In genomic region chrIII:13059335-13059734, ce11 we compare ENCODE assay signal across 6 worm cellular contexts.
TF ChIP-seq lines count a peak whose summit lies in the region.

No protein-coding gene starts in this region.

TF ChIP-seq in whole organism, L1 larva, 84 proteins besides CTCF, POLR2A, EP300 and RAD21 (continues in another document):
- TF ChIP-seq lsy-2 (tag; optimal IDR thresholded peaks at IDR 0.05; lab: Kevin White, UChicago) (no peak), nhr-71 (tag; optimal IDR thresholded peaks at IDR 0.05; lab: Kevin White, UChicago) (no peak), aly-2 (tag; optimal IDR thresholded peaks at IDR 0.05; lab: Kevin White, UChicago) (no peak), lin-14 (GFP tag; optimal IDR thresholded peaks at IDR 0.05; lab: Kevin White, UChicago) (peak; percentile 58), pag-3 (tag; optimal IDR thresholded peaks at IDR 0.05; lab: Kevin White, UChicago; ENCODE audit: borderline replicate concordance, insufficient read depth) (no peak), blmp-1 (tag; optimal IDR thresholded peaks at IDR 0.05; lab: Kevin White, UChicago) (peak; percentile 21), egl-13 (tag; optimal IDR thresholded peaks at IDR 0.05; lab: Kevin White, UChicago) (no peak), fkh-8 (tag; optimal IDR thresholded peaks at IDR 0.05; lab: Kevin White, UChicago) (no peak), alr-1 (tag; optimal IDR thresholded peaks at IDR 0.05; lab: Kevin White, UChicago; ENCODE audit: borderline replicate concordance) (no peak), lin-35 (GFP tag; optimal IDR thresholded peaks at IDR 0.05; lab: Kevin White, UChicago) (peak in 1 of 2 experiments; percentile 41), ceh-63 (GFP tag; optimal IDR thresholded peaks at IDR 0.05; lab: Kevin White, UChicago) (no peak), elt-2 (tag; optimal IDR thresholded peaks at IDR 0.05; lab: Kevin White, UChicago) (peak; percentile 81), aha-1 (tag; optimal IDR thresholded peaks at IDR 0.05; lab: Kevin White, UChicago) (no peak), jun-1 (tag; optimal IDR thresholded peaks at IDR 0.05; lab: Kevin White, UChicago) (no peak), ets-5 (GFP tag; IDR thresholded peaks at IDR 0.05; lab: Robert Waterston, UW) (no peak)

TF ChIP-seq in whole organism, L2 larva, 48 proteins besides CTCF, POLR2A, EP300 and RAD21:
- no peak for TF ChIP-seq ceh-16 (tag; optimal IDR thresholded peaks at IDR 0.05; lab: Kevin White, UChicago)
- peak; percentile 20 for TF ChIP-seq F13H6.1 (tag; optimal IDR thresholded peaks at IDR 0.05; lab: Kevin White, UChicago)
- peak; percentile 73 for TF ChIP-seq sma-9 (GFP tag; optimal IDR thresholded peaks at IDR 0.05; lab: Kevin White, UChicago)
- TF ChIP-seq sma-9 (tag; optimal IDR thresholded peaks at IDR 0.05; lab: Kevin White, UChicago), result no peak
- TF ChIP-seq nhr-12 (tag; optimal IDR thresholded peaks at IDR 0.05; lab: Kevin White, UChicago), result no peak
- TF ChIP-seq fos-1 (tag; optimal IDR thresholded peaks at IDR 0.05; lab: Kevin White, UChicago), result peak; percentile 99
- peak; percentile 58 for TF ChIP-seq skn-1 (tag; optimal IDR thresholded peaks at IDR 0.05; lab: Kevin White, UChicago)
- peak; percentile 54 for TF ChIP-seq crh-2 (tag; optimal IDR thresholded peaks at IDR 0.05; lab: Kevin White, UChicago)
- TF ChIP-seq lsy-2 (tag; optimal IDR thresholded peaks at IDR 0.05; lab: Kevin White, UChicago), result peak in 1 of 2 experiments; percentile 31
- peak; percentile 10 for TF ChIP-seq C34F6.9 (tag; optimal IDR thresholded peaks at IDR 0.05; lab: Kevin White, UChicago)
- TF ChIP-seq lin-13 (GFP tag; optimal IDR thresholded peaks at IDR 0.05; lab: Kevin White, UChicago), result no peak
- TF ChIP-seq nhr-237 (tag; optimal IDR thresholded peaks at IDR 0.05; lab: Kevin White, UChicago), result no peak

TF ChIP-seq in whole organism, L3 larva, 47 proteins besides CTCF, POLR2A, EP300 and RAD21:
- TF ChIP-seq skn-1 (tag; optimal IDR thresholded peaks at IDR 0.05; lab: Kevin White, UChicago) (peak; percentile 41), nfya-1 (tag; optimal IDR thresholded peaks at IDR 0.05; lab: Kevin White, UChicago; ENCODE audit: insufficient read depth) (peak; percentile 6), nhr-28 (tag; optimal IDR thresholded peaks at IDR 0.05; lab: Kevin White, UChicago) (no peak), pqm-1 (tag; optimal IDR thresholded peaks at IDR 0.05; lab: Kevin White, UChicago) (peak; percentile 97), elt-2 (tag; optimal IDR thresholded peaks at IDR 0.05; lab: Kevin White, UChicago) (peak; percentile 94), unc-39 (tag; optimal IDR thresholded peaks at IDR 0.05; lab: Kevin White, UChicago) (no peak), egl-27 (tag; optimal IDR thresholded peaks at IDR 0.05; lab: Kevin White, UChicago) (peak; percentile 3), pha-4 (tag; optimal IDR thresholded peaks at IDR 0.05; lab: Kevin White, UChicago) (peak; percentile 65), jun-1 (tag; optimal IDR thresholded peaks at IDR 0.05; lab: Kevin White, UChicago) (peak; percentile 71), daf-12 (tag; optimal IDR thresholded peaks at IDR 0.05; lab: Kevin White, UChicago) (no peak), nhr-23 (tag; optimal IDR thresholded peaks at IDR 0.05; lab: Kevin White, UChicago) (no peak), fkh-2 (tag; optimal IDR thresholded peaks at IDR 0.05; lab: Kevin White, UChicago) (no peak)

TF ChIP-seq in whole organism, L4 larva, 104 proteins besides CTCF, POLR2A, EP300 and RAD21 (continues in another document):
- TF ChIP-seq snpc-4 (tag; optimal IDR thresholded peaks at IDR 0.05; lab: Kevin White, UChicago), result no peak
- TF ChIP-seq nhr-77 (tag; optimal IDR thresholded peaks at IDR 0.05; lab: Kevin White, UChicago), result peak; percentile 73
- TF ChIP-seq pqm-1 (tag; optimal IDR thresholded peaks at IDR 0.05; lab: Kevin White, UChicago), result peak; percentile 98
- TF ChIP-seq dmd-6 (GFP tag; IDR thresholded peaks at IDR 0.05; lab: Robert Waterston, UW), result peak; percentile 79
- no peak for TF ChIP-seq spr-3 (GFP tag; optimal IDR thresholded peaks at IDR 0.05; lab: Kevin White, UChicago)
- TF ChIP-seq mxl-3 (GFP tag; optimal IDR thresholded peaks at IDR 0.05; lab: Kevin White, UChicago), result peak; percentile 39
- no peak for TF ChIP-seq snpc-1.2 (GFP tag; IDR thresholded peaks at IDR 0.05; lab: Robert Waterston, UW)
- no peak for TF ChIP-seq skn-1 (tag; optimal IDR thresholded peaks at IDR 0.05; lab: Kevin White, UChicago)
- no peak for TF ChIP-seq nhr-11 (tag; optimal IDR thresholded peaks at IDR 0.05; lab: Kevin White, UChicago)
- TF ChIP-seq lsy-2 (tag; optimal IDR thresholded peaks at IDR 0.05; lab: Kevin White, UChicago), result peak in 1 of 2 experiments; percentile 30
- TF ChIP-seq hmg-1.1 (GFP tag; IDR thresholded peaks at IDR 0.05; lab: Robert Waterston, UW), result no peak
- peak; percentile 21 for TF ChIP-seq nhr-6 (tag; optimal IDR thresholded peaks at IDR 0.05; lab: Kevin White, UChicago)
- peak; percentile 87 for TF ChIP-seq hlh-11 (tag; optimal IDR thresholded peaks at IDR 0.05; lab: Kevin White, UChicago)
- TF ChIP-seq nhr-102 (tag; optimal IDR thresholded peaks at IDR 0.05; lab: Kevin White, UChicago), result peak; percentile 45
- peak; percentile 11 for TF ChIP-seq mep-1 (tag; optimal IDR thresholded peaks at IDR 0.05; lab: Kevin White, UChicago)
- TF ChIP-seq mdt-29 (GFP tag; IDR thresholded peaks at IDR 0.05; lab: Robert Waterston, UW), result no peak
- TF ChIP-seq dve-1 (tag; optimal IDR thresholded peaks at IDR 0.05; lab: Kevin White, UChicago; ENCODE audit: insufficient read depth), result peak; percentile 79
- TF ChIP-seq lin-15B (tag; optimal IDR thresholded peaks at IDR 0.05; lab: Kevin White, UChicago), result no peak
- TF ChIP-seq nhr-28 (tag; optimal IDR thresholded peaks at IDR 0.05; lab: Kevin White, UChicago), result peak; percentile 86

TF ChIP-seq in whole organism, late embryonic, 69 proteins besides CTCF, POLR2A, EP300 and RAD21:
- TF ChIP-seq nhr-232 (tag; optimal IDR thresholded peaks at IDR 0.05; lab: Kevin White, UChicago) (no peak), elt-2 (tag; optimal IDR thresholded peaks at IDR 0.05; lab: Kevin White, UChicago) (peak; percentile 94)

TF ChIP-seq in whole organism, young adult, 124 proteins besides CTCF, POLR2A, EP300 and RAD21:
- TF ChIP-seq hmg-1.2 (GFP tag; IDR thresholded peaks at IDR 0.05; lab: Robert Waterston, UW) (0 out of 2 replicates have a peak, but pooled peaks have one; percentile 10), aptf-2 (GFP tag; conservative IDR thresholded peaks at IDR 0.05; lab: Robert Waterston, UW) (no peak), dox-1 (GFP tag; IDR thresholded peaks at IDR 0.05; lab: Robert Waterston, UW) (peak; percentile 57), nhr-80 (tag; optimal IDR thresholded peaks at IDR 0.05; lab: Kevin White, UChicago) (peak; percentile 79), nhr-120 (GFP tag; IDR thresholded peaks at IDR 0.05; lab: Robert Waterston, UW) (no peak), cebp-1 (GFP tag; IDR thresholded peaks at IDR 0.05; lab: Robert Waterston, UW) (no peak), cebp-1 (tag; optimal IDR thresholded peaks at IDR 0.05; lab: Kevin White, UChicago) (peak; percentile 41)
TF ChIP-seq in whole organism, young adult: peak in this region for 4.
